Fruit fly (Drosophila melanogaster) whole organism, embryonic: ENCODE measurements around the gene rictor.

ENCODE experiments used
- Aef1 ChIP-seq: fragments of 200-800 bp; sonication (Bioruptor generic); IDR thresholded peaks from 3 replicates; pipeline ENCODE4 v1.3.6; 2022; ENCODE audit warnings: missing biosample characterization, missing genetic modification characterization
- Atf-2 ChIP-seq: fragments of 200-800 bp; sonication (Bioruptor generic); optimal IDR thresholded peaks from 2 replicates; lab custom pipeline; 2016; ENCODE audit warnings: missing biosample characterization, missing genetic modification characterization
- BtbVII ChIP-seq: fragments of 200-800 bp; sonication (Bioruptor generic); optimal IDR thresholded peaks from 3 replicates; lab custom pipeline; 2017; ENCODE audit warnings: missing biosample characterization, mild to moderate bottlenecking, missing genetic modification characterization
- CG11560 ChIP-seq: fragments of 200-800 bp; sonication (Bioruptor generic); IDR thresholded peaks from 3 replicates; pipeline ENCODE4 v1.3.6; 2022; ENCODE audit warnings: missing biosample characterization, missing genetic modification characterization
- CG13296 ChIP-seq: fragments of 200-800 bp; sonication (Bioruptor generic); optimal IDR thresholded peaks from 3 replicates; lab custom pipeline; 2018; ENCODE audit warnings: missing biosample characterization, mild to moderate bottlenecking, missing genetic modification characterization
- CG17802 ChIP-seq: fragments of 200-800 bp; sonication (Bioruptor generic); optimal IDR thresholded peaks from 2 replicates; lab custom pipeline; 2018; ENCODE audit warnings: missing biosample characterization, mild to moderate bottlenecking, missing genetic modification characterization, moderate library complexity
- CG18011 ChIP-seq: fragments of 200-800 bp; sonication (Bioruptor generic); optimal IDR thresholded peaks from 2 replicates; lab custom pipeline; 2017; ENCODE audit warnings: missing biosample characterization, missing genetic modification characterization, mild to moderate bottlenecking, moderate library complexity, missing genotype
- CG18476 ChIP-seq: fragments of 200-800 bp; sonication (Bioruptor generic); optimal IDR thresholded peaks from 2 replicates; lab custom pipeline; 2016; ENCODE audit warnings: missing biosample characterization, mild to moderate bottlenecking, missing genetic modification characterization
- CG18599 ChIP-seq: fragments of 200-800 bp; sonication (Bioruptor generic); optimal IDR thresholded peaks from 3 replicates; lab custom pipeline; 2017; ENCODE audit warnings: missing biosample characterization, missing genetic modification characterization, mild to moderate bottlenecking, moderate library complexity, missing genetic modification reagents
- CG2129 ChIP-seq: fragments of 200-800 bp; sonication (Bioruptor generic); IDR thresholded peaks from 2 replicates; pipeline ENCODE4 v1.3.6; 2022; ENCODE audit warnings: missing biosample characterization, missing genetic modification characterization; ENCODE audit not compliant: partially characterized antibody
- CG3407 ChIP-seq: fragments of 200-800 bp; sonication (Bioruptor generic); optimal IDR thresholded peaks from 2 replicates; lab custom pipeline; 2018; ENCODE audit warnings: missing biosample characterization, mild to moderate bottlenecking, missing genetic modification characterization
- CG6791 ChIP-seq: fragments of 200-800 bp; sonication (Bioruptor generic); IDR thresholded peaks from 3 replicates; pipeline ENCODE4 v1.3.6; 2022; ENCODE audit warnings: missing biosample characterization, missing genetic modification characterization; ENCODE audit not compliant: partially characterized antibody
- CG6854 ChIP-seq: fragments of 200-800 bp; sonication (Bioruptor generic); optimal IDR thresholded peaks from 3 replicates; lab custom pipeline; 2017; ENCODE audit warnings: missing biosample characterization, mild to moderate bottlenecking, missing genetic modification characterization
- CG9215 ChIP-seq: fragments of 200-800 bp; sonication (Bioruptor generic); IDR thresholded peaks from 2 replicates; pipeline ENCODE4 v1.3.6; 2022; ENCODE audit warnings: missing biosample characterization, missing genetic modification characterization
- CG9797 ChIP-seq: fragments of 200-800 bp; sonication (Bioruptor generic); optimal IDR thresholded peaks from 3 replicates; lab custom pipeline; 2018; ENCODE audit warnings: missing biosample characterization, mild to moderate bottlenecking, missing genetic modification characterization
- D ChIP-seq, 2 experiments: fragments of 200-800 bp in 1 of 2; fragments of >200 bp in 1 of 2; sonication (Bioruptor generic) in 1 of 2; optimal IDR thresholded peaks; 2 replicates in 1 of 2; 3 replicates in 1 of 2; lab custom pipeline; 2017; ENCODE audit warnings: mild to moderate bottlenecking in 1 of 2, missing biosample characterization in 1 of 2, missing genetic modification characterization in 1 of 2, missing genetic modification reagents in 1 of 2
- D19B ChIP-seq: fragments of 200-800 bp; sonication (Bioruptor generic); optimal IDR thresholded peaks from 2 replicates; lab custom pipeline; 2017; ENCODE audit warnings: missing biosample characterization, mild to moderate bottlenecking, missing genetic modification characterization
- Ets97D ChIP-seq: fragments of 200-800 bp; sonication (Bioruptor generic); optimal IDR thresholded peaks from 3 replicates; lab custom pipeline; 2016; ENCODE audit warnings: missing biosample characterization, missing genetic modification characterization
- Hr39 ChIP-seq: fragments of >200 bp; optimal IDR thresholded peaks from 2 replicates; lab custom pipeline; 2017
- Lhr ChIP-seq: fragments of 200-800 bp; sonication (Bioruptor generic); optimal IDR thresholded peaks from 3 replicates; lab custom pipeline; 2017; ENCODE audit warnings: mild to moderate bottlenecking, missing biosample characterization, missing genetic modification reagents, missing genetic modification characterization
- Nf-YA ChIP-seq: fragments of 200-800 bp; sonication (Bioruptor generic); IDR thresholded peaks from 2 replicates; pipeline ENCODE4 v1.3.6; 2022; ENCODE audit warnings: missing biosample characterization, missing genetic modification characterization
- Nf-YB ChIP-seq: fragments of 200-800 bp; sonication (Bioruptor generic); optimal IDR thresholded peaks from 3 replicates; lab custom pipeline; 2019; ENCODE audit warnings: missing biosample characterization, mild to moderate bottlenecking, missing genetic modification characterization, moderate library complexity
- Rfx ChIP-seq: fragments of 200-800 bp; sonication (Bioruptor generic); IDR thresholded peaks from 2 replicates; pipeline ENCODE4 v1.3.6; 2022; ENCODE audit warnings: missing biosample characterization, missing genetic modification characterization
- amos ChIP-seq: fragments of 200-800 bp; sonication (Bioruptor generic); IDR thresholded peaks from 2 replicates; pipeline ENCODE4 v1.3.6; 2022; ENCODE audit warnings: missing biosample characterization, missing genetic modification characterization; ENCODE audit not compliant: partially characterized antibody
- ara ChIP-seq: fragments of 200-800 bp; sonication (Bioruptor generic); IDR thresholded peaks from 2 replicates; pipeline ENCODE4 v1.3.6; 2022; ENCODE audit warnings: missing biosample characterization, missing genetic modification characterization
- cas ChIP-seq: fragments of 200-800 bp; sonication (Bioruptor generic); IDR thresholded peaks from 2 replicates; pipeline ENCODE4 v1.3.6; 2022; ENCODE audit warnings: missing biosample characterization, missing genetic modification characterization
- chm ChIP-seq: fragments of 200-800 bp; sonication (Bioruptor generic); IDR thresholded peaks from 2 replicates; pipeline ENCODE4 v1.3.6; 2022; ENCODE audit warnings: missing biosample characterization, missing genetic modification characterization
- crp ChIP-seq, 2 experiments: fragments of 200-800 bp; sonication (Bioruptor generic); optimal IDR thresholded peaks; 2 replicates in 1 of 2; 3 replicates in 1 of 2; lab custom pipeline; 2017; ENCODE audit warnings: missing biosample characterization in 2 of 2, missing genetic modification characterization in 2 of 2, mild to moderate bottlenecking in 1 of 2, moderate library complexity in 1 of 2
- cwo ChIP-seq: fragments of 200-800 bp; sonication (Bioruptor generic); optimal IDR thresholded peaks from 3 replicates; lab custom pipeline; 2017; ENCODE audit warnings: missing biosample characterization, missing genetic modification characterization, mild to moderate bottlenecking, moderate library complexity, missing genetic modification reagents
- ftz-f1 ChIP-seq: fragments of 200-800 bp; sonication (Bioruptor generic); optimal IDR thresholded peaks from 2 replicates; lab custom pipeline; 2016; ENCODE audit warnings: missing biosample characterization, missing genetic modification characterization
- gem ChIP-seq: fragments of 200-800 bp; sonication (Bioruptor generic); optimal IDR thresholded peaks from 2 replicates; lab custom pipeline; 2019; ENCODE audit warnings: missing biosample characterization, mild to moderate bottlenecking, missing genetic modification characterization, moderate library complexity
- gsb ChIP-seq: fragments of 200-800 bp; sonication (Bioruptor generic); IDR thresholded peaks from 2 replicates; pipeline ENCODE4 v1.3.6; 2022; ENCODE audit warnings: missing biosample characterization, missing genetic modification characterization
- gt ChIP-seq: fragments of 200-800 bp; sonication (Bioruptor generic); IDR thresholded peaks from 2 replicates; pipeline ENCODE4 v1.3.6; 2022; ENCODE audit warnings: missing biosample characterization, missing genetic modification characterization
- her ChIP-seq: fragments of 200-800 bp; sonication (Bioruptor generic); optimal IDR thresholded peaks from 2 replicates; lab custom pipeline; 2016; ENCODE audit warnings: missing biosample characterization, missing genetic modification characterization
- insv ChIP-seq, 2 experiments: fragments of 200-800 bp; sonication (Bioruptor generic); optimal IDR thresholded peaks; 3 replicates each; lab custom pipeline; 2016 to 2018; ENCODE audit warnings: missing biosample characterization in 2 of 2, missing genetic modification characterization in 2 of 2
- mam ChIP-seq: fragments of 200-800 bp; sonication (Bioruptor generic); optimal IDR thresholded peaks from 3 replicates; lab custom pipeline; 2016; ENCODE audit warnings: missing biosample characterization, missing genetic modification characterization
- nmo ChIP-seq: fragments of 200-800 bp; sonication (Bioruptor generic); optimal IDR thresholded peaks from 2 replicates; lab custom pipeline; 2018; ENCODE audit warnings: missing biosample characterization, mild to moderate bottlenecking, missing genetic modification characterization, moderate library complexity
- oc ChIP-seq: fragments of 200-800 bp; sonication (Bioruptor generic); optimal IDR thresholded peaks from 2 replicates; lab custom pipeline; 2018; ENCODE audit warnings: missing biosample characterization, mild to moderate bottlenecking, missing genetic modification characterization, moderate library complexity
- pan ChIP-seq, 4 experiments: fragments of >200 bp in 3 of 4; fragments of 200-800 bp in 1 of 4; sonication (Bioruptor generic) in 1 of 4; optimal IDR thresholded peaks in 3 of 4; IDR thresholded peaks in 1 of 4; 2 replicates each; pipeline versions ENCODE4 v1.3.6 to Lab custom; 2017 to 2022; ENCODE audit warnings: missing biosample characterization in 2 of 4, missing genetic modification characterization in 2 of 4, mixed read lengths in 1 of 4
- pho ChIP-seq: fragments of 200-800 bp; sonication (Bioruptor generic); optimal IDR thresholded peaks from 2 replicates; lab custom pipeline; 2016; ENCODE audit warnings: missing biosample characterization, missing genetic modification characterization
- phol ChIP-seq: fragments of 200-800 bp; sonication (Bioruptor generic); optimal IDR thresholded peaks from 3 replicates; lab custom pipeline; 2018; ENCODE audit warnings: missing biosample characterization, mild to moderate bottlenecking, missing genetic modification characterization, moderate library complexity
- schlank ChIP-seq: fragments of 200-800 bp; sonication (Bioruptor generic); optimal IDR thresholded peaks from 2 replicates; lab custom pipeline; 2018; ENCODE audit warnings: missing biosample characterization, mild to moderate bottlenecking, missing genetic modification characterization
- scrt ChIP-seq: fragments of 200-800 bp; sonication (Bioruptor generic); optimal IDR thresholded peaks from 2 replicates; lab custom pipeline; 2018; ENCODE audit warnings: missing biosample characterization, mild to moderate bottlenecking, missing genetic modification characterization, moderate library complexity
- slp2 ChIP-seq: fragments of 200-800 bp; sonication (Bioruptor generic); optimal IDR thresholded peaks from 2 replicates; lab custom pipeline; 2016; ENCODE audit warnings: missing biosample characterization, missing genetic modification characterization
- sob ChIP-seq: fragments of 200-800 bp; sonication (Bioruptor generic); IDR thresholded peaks from 2 replicates; pipeline ENCODE4 v1.3.6; 2022; ENCODE audit warnings: missing biosample characterization, missing genetic modification characterization
- sr ChIP-seq: fragments of 200-800 bp; sonication (Bioruptor generic); IDR thresholded peaks from 3 replicates; pipeline ENCODE4 v1.3.6; 2022; ENCODE audit warnings: missing biosample characterization, missing genetic modification characterization
- tx ChIP-seq: fragments of 200-800 bp; sonication (Bioruptor generic); optimal IDR thresholded peaks from 2 replicates; lab custom pipeline; 2016; ENCODE audit warnings: missing biosample characterization, missing genetic modification characterization
- yki ChIP-seq: fragments of >200 bp; optimal IDR thresholded peaks from 3 replicates; lab custom pipeline; 2018
- zfh1 ChIP-seq: fragments of 200-800 bp; sonication (Bioruptor generic); IDR thresholded peaks from 3 replicates; pipeline ENCODE4 v1.3.6; 2022; ENCODE audit warnings: missing biosample characterization, missing genetic modification characterization

Gene rictor

dm6 chrX:19307810-19308456 is 46.9 kb upstream of the rictor start, which contains the start of gene CG8051 (continued):
- TF ChIP-seq CG3407 (GFP tag; lab: Kevin White, UChicago) (no peak), zfh1 (GFP tag; lab: Robert Waterston, UW) (peak; percentile 53; the same call in 2 of the 3 replicates), schlank (no peak), her (GFP tag; lab: Kevin White, UChicago) (no peak), Hr39 (lab: Kevin White, UChicago) (no peak), Rfx (0 out of 2 replicates have a peak, but pooled peaks have one; percentile 46), cwo (peak; percentile 36), CG18476 (GFP tag; lab: Kevin White, UChicago) (peak; percentile 5), CG11560 (no peak), CG9797 (GFP tag; lab: Kevin White, UChicago) (no peak), gt (no peak), amos (GFP tag; lab: Robert Waterston, UW) (no peak), D19B (GFP tag; lab: Kevin White, UChicago) (no peak), cas (no peak), gsb (GFP tag; lab: Robert Waterston, UW) (no peak), D (optimal IDR thresholded peaks at IDR 0.05; lab: Kevin White, UChicago) (no peak), D (GFP tag; optimal IDR thresholded peaks at IDR 0.05; lab: Kevin White, UChicago) (no peak), Nf-YA (GFP tag; lab: Robert Waterston, UW) (no peak), crp (GFP tag; optimal IDR thresholded peaks at IDR 0.05; lab: Kevin White, UChicago) (no peak), BtbVII (GFP tag; lab: Kevin White, UChicago) (no peak), CG13296 (GFP tag; lab: Kevin White, UChicago) (peak; percentile 47), Atf-2 (GFP tag; lab: Kevin White, UChicago) (no peak), CG17802 (tag; lab: Kevin White, UChicago) (no peak), yki (lab: Kevin White, UChicago) (no peak), CG2129 (GFP tag; lab: Robert Waterston, UW) (no peak), tx (GFP tag; lab: Kevin White, UChicago) (no peak), pho (no peak), Aef1 (GFP tag; lab: Robert Waterston, UW) (peak; percentile 62), sr (no peak), mam (GFP tag; lab: Kevin White, UChicago) (no peak), slp2 (GFP tag; lab: Kevin White, UChicago) (peak; percentile 5), sob (GFP tag; lab: Robert Waterston, UW) (peak; percentile 40; the same call in 1 of the 2 replicates), oc (no peak), pan (optimal IDR thresholded peaks at IDR 0.05; lab: Kevin White, UChicago) (no peak), pan (GFP tag; optimal IDR thresholded peaks at IDR 0.05 in 1 of 2, IDR thresholded peaks at IDR 0.05 in 1 of 2) (peak in 1 of 2 experiments; percentile 31), CG9215 (GFP tag; lab: Robert Waterston, UW) (no peak), Nf-YB (no peak), gem (tag; lab: Kevin White, UChicago) (peak; percentile 17), nmo (no peak), CG18599 (no peak), CG6854 (GFP tag; lab: Kevin White, UChicago) (peak; percentile 18), insv (GFP tag; optimal IDR thresholded peaks at IDR 0.05; lab: Kevin White, UChicago) (no peak), CG6791 (0 out of 3 replicates have a peak, but pooled peaks have one; percentile 23), ftz-f1 (GFP tag; lab: Kevin White, UChicago) (peak; percentile 0), Lhr (GFP tag; lab: Kevin White, UChicago) (no peak), CG18011 (no peak), scrt (GFP tag; lab: Kevin White, UChicago) (no peak), ara (GFP tag; lab: Robert Waterston, UW) (no peak), chm (GFP tag; lab: Robert Waterston, UW) (0 out of 2 replicates have a peak, but pooled peaks have one; percentile 27), Ets97D (GFP tag; lab: Kevin White, UChicago) (no peak), phol (tag; lab: Kevin White, UChicago) (no peak)
